Worm (Caenorhabditis elegans) whole organism, midembryonic: ENCODE data around the gene M01B2.8.
"Not testable (repeated sequence)": the region's sequence is repeated elsewhere in the genome, so short reads cannot be mapped to it uniquely, and the experiment has no call there.

Source experiments
- cog-1 ChIP-seq: sonication (generic microtip); optimal IDR thresholded peaks from 2 replicates; lab custom pipeline; 2016; ENCODE audit warnings: missing genetic modification characterization, missing compliant biosample characterization
- klf-2 ChIP-seq: fragments of 200-800 bp; sonication (Bioruptor generic); conservative IDR thresholded peaks from 2 replicates; pipeline ENCODE4 v1.3.6; 2022; ENCODE audit warnings: missing genetic modification reagents, missing genetic modification characterization, missing compliant biosample characterization
- ztf-23 ChIP-seq: fragments of 200-800 bp; sonication (Bioruptor generic); IDR thresholded peaks from 2 replicates; pipeline ENCODE4 v1.3.6; 2022; ENCODE audit warnings: missing genetic modification reagents, missing genetic modification characterization, missing compliant biosample characterization

ce11 chrV:15295436-15295835 lies 35.4 kb downstream of the M01B2.8 start:
- not testable (repeated sequence) for TF ChIP-seq klf-2 (GFP tag; lab: Robert Waterston, UW); cog-1; ztf-23
